Worm (Caenorhabditis elegans): ENCODE data around the gene fbxb-81.

fbxb-81 gene

ce11 chrIII:165390-165789, 24.4 kb upstream of the fbxb-81 start, which contains the start of gene F40G9.7:
TSS of gene F40G9.7 (plus strand) at chrIII:165690.
- TF ChIP-seq ztf-4 (tag; optimal IDR thresholded peaks at IDR 0.05) (no peak), sem-4 (tag; optimal IDR thresholded peaks at IDR 0.05) (no peak), nhr-77 (tag; optimal IDR thresholded peaks at IDR 0.05) (no peak), mbf-1 (tag; optimal IDR thresholded peaks at IDR 0.05) (no peak), sma-3 (GFP tag; optimal IDR thresholded peaks at IDR 0.05) (no peak), zag-1 (tag; optimal IDR thresholded peaks at IDR 0.05) (no peak), nhr-25 (tag; optimal IDR thresholded peaks at IDR 0.05) (no peak), fos-1 (tag; optimal IDR thresholded peaks at IDR 0.05) (no peak)

- no peak for TF ChIP-seq zag-1 (tag; optimal IDR thresholded peaks at IDR 0.05)
Observed at ce11 chrIII:164775-165174, 23.8 kb upstream of the fbxb-81 start, which contains the start of gene F40G9.8. TSS of gene F40G9.8 (minus strand) at chrIII:164875.

ce11 chrIII:159665-160064, 18.6 kb upstream of the fbxb-81 start:
- TF ChIP-seq nhr-21 (tag; optimal IDR thresholded peaks at IDR 0.05), result no peak
- no peak for TF ChIP-seq sem-4 (tag; optimal IDR thresholded peaks at IDR 0.05)
- TF ChIP-seq R02D3.7 (tag; optimal IDR thresholded peaks at IDR 0.05), result no peak
- no peak for TF ChIP-seq nhr-11 (tag; optimal IDR thresholded peaks at IDR 0.05)
- no peak for TF ChIP-seq C34F6.9 (tag; optimal IDR thresholded peaks at IDR 0.05)
- TF ChIP-seq nhr-25 (tag; optimal IDR thresholded peaks at IDR 0.05), result no peak
- no peak for TF ChIP-seq skn-1 (tag; optimal IDR thresholded peaks at IDR 0.05)
- no peak for TF ChIP-seq snpc-4 (tag; optimal IDR thresholded peaks at IDR 0.05)
- TF ChIP-seq gmeb-1 (tag; optimal IDR thresholded peaks at IDR 0.05), result no peak
- no peak for TF ChIP-seq alr-1 (tag; optimal IDR thresholded peaks at IDR 0.05)
- no peak for TF ChIP-seq nhr-77 (tag; optimal IDR thresholded peaks at IDR 0.05)
- no peak for TF ChIP-seq ama-1 (optimal IDR thresholded peaks at IDR 0.05)
- no peak for TF ChIP-seq ztf-11 (tag; optimal IDR thresholded peaks at IDR 0.05)
- no peak for TF ChIP-seq nhr-129 (tag; optimal IDR thresholded peaks at IDR 0.05)

- TF ChIP-seq nhr-237 (tag; optimal IDR thresholded peaks at IDR 0.05) (no peak), nhr-23 (tag; optimal IDR thresholded peaks at IDR 0.05) (no peak), blmp-1 (tag; optimal IDR thresholded peaks at IDR 0.05; ENCODE audit: insufficient read depth) (no peak), unc-62 (GFP tag; optimal IDR thresholded peaks at IDR 0.05) (no peak)
Observed at ce11 chrIII:159149-159548, 18.1 kb upstream of the fbxb-81 start.

ce11 chrIII:157980-158379, 17.0 kb upstream of the fbxb-81 start:
- TF ChIP-seq elt-1 (tag; optimal IDR thresholded peaks at IDR 0.05), result no peak
- no peak for TF ChIP-seq skn-1 (tag; optimal IDR thresholded peaks at IDR 0.05)
- TF ChIP-seq mab-5 (tag; optimal IDR thresholded peaks at IDR 0.05), result no peak
- no peak for TF ChIP-seq blmp-1 (tag; optimal IDR thresholded peaks at IDR 0.05; ENCODE audit: insufficient read depth)
- no peak for TF ChIP-seq nhr-25 (tag; optimal IDR thresholded peaks at IDR 0.05)
- no peak for TF ChIP-seq dmd-4 (tag; optimal IDR thresholded peaks at IDR 0.05)
- TF ChIP-seq elt-3 (tag; optimal IDR thresholded peaks at IDR 0.05), result no peak
- no peak for TF ChIP-seq crh-2 (tag; optimal IDR thresholded peaks at IDR 0.05)
- TF ChIP-seq aly-2 (tag; optimal IDR thresholded peaks at IDR 0.05), result no peak
- no peak for TF ChIP-seq lsy-2 (tag; optimal IDR thresholded peaks at IDR 0.05)

- TF ChIP-seq aly-2 (tag; optimal IDR thresholded peaks at IDR 0.05), result no peak
Observed at ce11 chrIII:156645-157044, 15.6 kb upstream of the fbxb-81 start, which contains the start of the genes zig-13 and ver-1. TSS of gene zig-13 (minus strand) at chrIII:156745. TSS of gene ver-1 (plus strand) at chrIII:156824.

ce11 chrIII:154168-154567, 13.2 kb upstream of the fbxb-81 start:
- TF ChIP-seq sem-4 (tag; optimal IDR thresholded peaks at IDR 0.05) (no peak), fos-1 (tag; optimal IDR thresholded peaks at IDR 0.05) (peak; percentile 100), ama-1 (optimal IDR thresholded peaks at IDR 0.05) (no peak), sma-9 (GFP tag; optimal IDR thresholded peaks at IDR 0.05) (peak; percentile 72), sma-9 (tag; optimal IDR thresholded peaks at IDR 0.05) (no peak), ceh-16 (tag; optimal IDR thresholded peaks at IDR 0.05) (no peak), blmp-1 (tag; optimal IDR thresholded peaks at IDR 0.05; ENCODE audit: insufficient read depth) (no peak), alr-1 (tag; optimal IDR thresholded peaks at IDR 0.05) (no peak), lin-11 (tag; optimal IDR thresholded peaks at IDR 0.05) (no peak), elt-1 (tag; optimal IDR thresholded peaks at IDR 0.05) (no peak), mdl-1 (tag; optimal IDR thresholded peaks at IDR 0.05) (no peak), nhr-25 (tag; optimal IDR thresholded peaks at IDR 0.05) (no peak), lin-13 (GFP tag; optimal IDR thresholded peaks at IDR 0.05) (no peak), nhr-12 (tag; optimal IDR thresholded peaks at IDR 0.05) (no peak), peb-1 (tag; optimal IDR thresholded peaks at IDR 0.05) (no peak), sma-3 (GFP tag; optimal IDR thresholded peaks at IDR 0.05) (peak; percentile 17), dmd-4 (tag; optimal IDR thresholded peaks at IDR 0.05) (no peak), crh-2 (tag; optimal IDR thresholded peaks at IDR 0.05) (peak; percentile 71), nhr-6 (tag; optimal IDR thresholded peaks at IDR 0.05) (no peak), lin-39 (tag; optimal IDR thresholded peaks at IDR 0.05) (no peak), unc-55 (GFP tag; optimal IDR thresholded peaks at IDR 0.05) (no peak), lsy-2 (tag; optimal IDR thresholded peaks at IDR 0.05) (no peak), R02D3.7 (tag; optimal IDR thresholded peaks at IDR 0.05) (no peak), ztf-4 (tag; optimal IDR thresholded peaks at IDR 0.05) (no peak), skn-1 (tag; optimal IDR thresholded peaks at IDR 0.05) (peak; percentile 34), mbf-1 (tag; optimal IDR thresholded peaks at IDR 0.05) (no peak), mab-5 (tag; optimal IDR thresholded peaks at IDR 0.05) (no peak)
